Fruit fly (Drosophila melanogaster) whole organism, wandering third instar larva: ENCODE measurements around the gene Mul1.

ENCODE experiments used
- Abd-B ChIP-seq: fragments of >200 bp; optimal IDR thresholded peaks from 2 replicates; lab custom pipeline; 2017; ENCODE audit warnings: missing biosample characterization, missing genetic modification characterization
- CG9705 ChIP-seq: fragments of 200-800 bp; sonication (Bioruptor generic); optimal IDR thresholded peaks from 2 replicates; lab custom pipeline; 2018; ENCODE audit warnings: missing biosample characterization, mild to moderate bottlenecking, missing genetic modification characterization
- CrebA ChIP-seq: fragments of 200-800 bp; sonication (Bioruptor generic); optimal IDR thresholded peaks from 2 replicates; lab custom pipeline; 2016; ENCODE audit warnings: missing biosample characterization, mild to moderate bottlenecking, missing genetic modification characterization, borderline replicate concordance
- Dfd ChIP-seq: fragments of >200 bp; optimal IDR thresholded peaks from 2 replicates; lab custom pipeline; 2017; ENCODE audit warnings: missing biosample characterization, missing genetic modification characterization
- Dif ChIP-seq: fragments of 200-275, 200-300 bp; sonication (Bioruptor generic); optimal IDR thresholded peaks from 2 replicates; lab custom pipeline; 2018; ENCODE audit warnings: missing biosample characterization, missing genetic modification characterization; ENCODE audit not compliant: partially characterized antibody
- OdsH ChIP-seq: fragments of 200-800 bp; sonication (Bioruptor generic); optimal IDR thresholded peaks from 2 replicates; lab custom pipeline; 2016; ENCODE audit warnings: missing biosample characterization, mild to moderate bottlenecking, missing genetic modification characterization
- psq ChIP-seq: fragments of 200-800 bp; sonication (Bioruptor generic); optimal IDR thresholded peaks from 3 replicates; lab custom pipeline; 2017; ENCODE audit warnings: missing biosample characterization, mild to moderate bottlenecking, missing genetic modification characterization, moderate library complexity
- sage ChIP-seq: fragments of 200-800 bp; sonication (Bioruptor generic); optimal IDR thresholded peaks from 2 replicates; lab custom pipeline; 2016; ENCODE audit warnings: missing biosample characterization, mild to moderate bottlenecking, missing genetic modification characterization
- usp ChIP-seq: fragments of >200 bp; optimal IDR thresholded peaks from 2 replicates; lab custom pipeline; 2017; ENCODE audit warnings: missing biosample characterization, missing genetic modification characterization

DNA sequence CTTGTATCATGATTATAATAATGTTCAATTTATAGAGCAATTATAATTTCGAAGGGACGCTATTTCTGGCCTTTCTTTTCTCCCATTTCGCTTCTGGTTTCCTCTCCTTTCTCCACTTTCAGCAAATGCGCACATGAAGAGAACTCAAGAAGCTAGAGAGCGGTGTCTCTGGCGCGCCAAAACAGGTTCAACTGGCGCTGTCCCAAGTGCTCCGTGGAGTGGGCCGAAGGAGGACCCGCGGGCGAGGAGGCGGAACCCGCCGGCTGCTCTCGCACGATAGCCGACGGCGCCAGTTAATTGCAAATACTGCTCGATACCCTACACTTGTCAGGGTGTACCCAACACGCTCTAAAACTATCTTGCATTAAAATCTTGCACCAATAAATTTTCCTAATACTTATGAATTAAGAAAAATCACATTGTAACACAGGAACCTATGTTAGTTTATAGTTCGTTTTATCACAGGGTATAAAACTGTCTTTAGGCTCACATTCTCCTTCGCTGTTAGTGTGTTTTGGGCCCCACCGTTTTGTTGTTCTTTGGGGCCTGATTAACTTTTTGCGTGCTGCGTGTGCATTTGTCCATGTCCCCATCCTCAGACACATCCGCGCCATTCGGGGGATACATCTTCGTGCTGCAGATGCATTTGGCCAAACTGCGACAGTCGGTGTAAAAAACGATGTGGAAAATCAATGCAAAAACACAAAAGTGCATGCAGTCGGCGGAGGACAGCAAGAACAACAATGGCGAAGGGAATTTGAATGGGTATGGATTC is 49.2 kb downstream of the Mul1 start:
- peak; percentile 86 for TF ChIP-seq Dif (GFP tag; lab: Kevin White, UChicago)
- TF ChIP-seq usp (GFP tag; lab: Kevin White, UChicago): no peak
- TF ChIP-seq Abd-B (GFP tag; lab: Kevin White, UChicago): no peak
- peak; percentile 97 for TF ChIP-seq psq (GFP tag; lab: Kevin White, UChicago)
- no peak for TF ChIP-seq Dfd (GFP tag; lab: Kevin White, UChicago)
- peak; percentile 96 for TF ChIP-seq sage (GFP tag; lab: Kevin White, UChicago)
- peak; percentile 88 for TF ChIP-seq CG9705 (GFP tag; lab: Kevin White, UChicago)
- TF ChIP-seq CrebA (GFP tag; lab: Kevin White, UChicago): peak; percentile 83
- TF ChIP-seq OdsH (GFP tag; lab: Kevin White, UChicago): peak; percentile 98
